Fruit fly (Drosophila melanogaster): Measurements from ENCODE around the gene Pka-R1.

The Pka-R1 gene

dm6 chr3L:20778224-20779063, 37.5 kb upstream of the Pka-R1 start, which contains the start of the genes Pex16 and Pex14 (continued):
- TF ChIP-seq CG17361 (GFP tag; IDR thresholded peaks at IDR 0.05) (peak; percentile 86), CG2129 (GFP tag; IDR thresholded peaks at IDR 0.05; ENCODE audit: partially characterized antibody) (no peak), Sry-δ (GFP tag; optimal IDR thresholded peaks at IDR 0.05) (peak; percentile 44), Lpt (GFP tag; optimal IDR thresholded peaks at IDR 0.05) (no peak), CG2712 (tag; optimal IDR thresholded peaks at IDR 0.05) (peak; percentile 68), ken (GFP tag; IDR thresholded peaks at IDR 0.05) (peak; percentile 77; the same call in 2 of the 3 replicates), Xbp1 (GFP tag; optimal IDR thresholded peaks at IDR 0.05) (peak; percentile 88), CG5245 (GFP tag; optimal IDR thresholded peaks at IDR 0.05) (peak; percentile 47), CkIIα-i1 (GFP tag; IDR thresholded peaks at IDR 0.05) (no peak), CG17328 (GFP tag; IDR thresholded peaks at IDR 0.05) (peak; percentile 72), Lim3 (GFP tag; IDR thresholded peaks at IDR 0.05) (no peak), chn (GFP tag; optimal IDR thresholded peaks at IDR 0.05) (peak; percentile 73), hbn (GFP tag; IDR thresholded peaks at IDR 0.05; ENCODE audit: partially characterized antibody) (no peak), kay (GFP tag; optimal IDR thresholded peaks at IDR 0.05) (peak; percentile 49), Dad (GFP tag; optimal IDR thresholded peaks at IDR 0.05) (peak; percentile 65), MESR4 (GFP tag; optimal IDR thresholded peaks at IDR 0.05) (peak; percentile 67), ro (GFP tag; IDR thresholded peaks at IDR 0.05) (no peak), CG6813 (GFP tag; optimal IDR thresholded peaks at IDR 0.05) (no peak), dm (GFP tag; optimal IDR thresholded peaks at IDR 0.05) (peak; percentile 48), tna (GFP tag; IDR thresholded peaks at IDR 0.05; ENCODE audit: partially characterized antibody) (no peak), CG10267 (tag; optimal IDR thresholded peaks at IDR 0.05) (peak; percentile 44), gro (GFP tag; optimal IDR thresholded peaks at IDR 0.05) (peak; percentile 51), B-H1 (GFP tag; IDR thresholded peaks at IDR 0.05) (peak; percentile 64; the same call in 2 of the 3 replicates), wek (GFP tag; optimal IDR thresholded peaks at IDR 0.05) (peak; percentile 30), CG15011 (GFP tag; optimal IDR thresholded peaks at IDR 0.05) (no peak), Vsx1 (GFP tag; optimal IDR thresholded peaks at IDR 0.05) (no peak), CG8478 (optimal IDR thresholded peaks at IDR 0.05) (no peak), sens-2 (GFP tag; IDR thresholded peaks at IDR 0.05) (no peak), Side (GFP tag; optimal IDR thresholded peaks at IDR 0.05) (peak; percentile 68), fd64A (GFP tag; optimal IDR thresholded peaks at IDR 0.05) (no peak), psq (GFP tag; optimal IDR thresholded peaks at IDR 0.05) (peak; percentile 32), Gug (GFP tag; IDR thresholded peaks at IDR 0.05) (peak; percentile 82), CG33213 (GFP tag; optimal IDR thresholded peaks at IDR 0.05) (peak; percentile 56), CG9876 (GFP tag; optimal IDR thresholded peaks at IDR 0.05) (peak; percentile 77), nom (GFP tag; optimal IDR thresholded peaks at IDR 0.05) (no peak), tap (tag; optimal IDR thresholded peaks at IDR 0.05) (no peak), CG3995 (GFP tag; optimal IDR thresholded peaks at IDR 0.05) (peak; percentile 42), inv (GFP tag; IDR thresholded peaks at IDR 0.05; ENCODE audit: partially characterized antibody) (no peak), ftz-f1 (GFP tag; optimal IDR thresholded peaks at IDR 0.05) (no peak), nau (GFP tag; optimal IDR thresholded peaks at IDR 0.05) (no peak), CG6272 (GFP tag; IDR thresholded peaks at IDR 0.05) (peak; percentile 54; the same call in 1 of the 2 replicates), CG15514 (GFP tag; optimal IDR thresholded peaks at IDR 0.05) (peak; percentile 49), dan (GFP tag; IDR thresholded peaks at IDR 0.05) (0 out of 2 replicates have a peak, but pooled peaks have one; percentile 36), CG4424 (GFP tag; optimal IDR thresholded peaks at IDR 0.05) (peak; percentile 71), CG8089 (GFP tag; optimal IDR thresholded peaks at IDR 0.05) (peak; percentile 81), bcd (GFP tag; optimal IDR thresholded peaks at IDR 0.05) (peak; percentile 73), CG1602 (GFP tag; optimal IDR thresholded peaks at IDR 0.05) (peak; percentile 77), Dp (GFP tag; optimal IDR thresholded peaks at IDR 0.05) (peak; percentile 30), CG7271 (tag; optimal IDR thresholded peaks at IDR 0.05) (no peak)
